Worm (Caenorhabditis elegans) whole organism, early embryonic: ENCODE measurements around the gene K08B12.3.

Experiments
- B0310.2 ChIP-seq: sonication (generic microtip); optimal IDR thresholded peaks from 2 replicates; lab custom pipeline; 2016; ENCODE audit warnings: mild to moderate bottlenecking, missing genetic modification characterization, missing compliant biosample characterization
- F13C5.2 ChIP-seq: sonication (generic microtip); optimal IDR thresholded peaks from 2 replicates; lab custom pipeline; 2017; ENCODE audit warnings: mild to moderate bottlenecking, missing genetic modification characterization, inconsistent platforms, missing compliant biosample characterization
- aly-1 ChIP-seq: sonication (generic microtip); optimal IDR thresholded peaks from 2 replicates; lab custom pipeline; 2016; ENCODE audit warnings: missing genetic modification characterization, missing compliant biosample characterization
- ama-1 ChIP-seq: fragments of 150-350 bp; optimal IDR thresholded peaks from 2 replicates; lab custom pipeline; 2014
- ceh-13 ChIP-seq: fragments of 200-800 bp; sonication (Bioruptor generic); optimal IDR thresholded peaks from 2 replicates; lab custom pipeline; 2018; ENCODE audit warnings: mild to moderate bottlenecking, missing genetic modification characterization, missing compliant biosample characterization
- ceh-36 ChIP-seq: sonication (generic microtip); optimal IDR thresholded peaks from 2 replicates; lab custom pipeline; 2016; ENCODE audit warnings: missing genetic modification characterization, inconsistent platforms, missing compliant biosample characterization
- ets-7 ChIP-seq: sonication (generic microtip); optimal IDR thresholded peaks from 2 replicates; lab custom pipeline; 2016; ENCODE audit warnings: missing genotype, missing genetic modification characterization, missing compliant biosample characterization
- flt-1 ChIP-seq: fragments of 200-800 bp; sonication (Bioruptor generic); IDR thresholded peaks from 2 replicates; pipeline ENCODE4 v1.3.6; 2022; ENCODE audit warnings: missing genetic modification characterization, missing compliant biosample characterization
- hmbx-1 ChIP-seq: sonication (generic microtip); optimal IDR thresholded peaks from 2 replicates; lab custom pipeline; 2016; ENCODE audit warnings: mild to moderate bottlenecking, missing genetic modification characterization, missing compliant biosample characterization
- hmg-4 ChIP-seq: fragments of 200-800 bp; sonication (Bioruptor generic); optimal IDR thresholded peaks from 2 replicates; lab custom pipeline; 2018; ENCODE audit warnings: mild to moderate bottlenecking, missing genetic modification characterization, missing compliant biosample characterization
- hnd-1 ChIP-seq: sonication (generic microtip); optimal IDR thresholded peaks from 2 replicates; lab custom pipeline; 2016; ENCODE audit warnings: missing genetic modification characterization, missing compliant biosample characterization
- pes-1 ChIP-seq: fragments of 200-800 bp; sonication (Bioruptor generic); IDR thresholded peaks from 2 replicates; pipeline ENCODE4 v1.3.6; 2022; ENCODE audit warnings: missing genetic modification reagents, missing genetic modification characterization, missing compliant biosample characterization
- scrt-1 ChIP-seq: fragments of 200-800 bp; sonication (Bioruptor generic); IDR thresholded peaks from 2 replicates; pipeline ENCODE4 v1.3.6; 2022; ENCODE audit warnings: missing genetic modification characterization, missing compliant biosample characterization
- sea-1 ChIP-seq: fragments of 200-800 bp; sonication (Bioruptor generic); conservative IDR thresholded peaks from 2 replicates; pipeline ENCODE4 v1.3.6; 2022; ENCODE audit warnings: missing genetic modification characterization, missing compliant biosample characterization
- tbx-11 ChIP-seq: fragments of 200-800 bp; sonication (Bioruptor generic); IDR thresholded peaks from 2 replicates; pipeline ENCODE4 v1.3.6; 2022; ENCODE audit warnings: missing genetic modification characterization, missing compliant biosample characterization
- tbx-37 ChIP-seq: fragments of 200-800 bp; sonication (Bioruptor generic); conservative IDR thresholded peaks from 2 replicates; pipeline ENCODE4 v1.3.6; 2022; ENCODE audit warnings: missing genetic modification reagents, missing genetic modification characterization, missing compliant biosample characterization
- tra-4 ChIP-seq: sonication (generic microtip); optimal IDR thresholded peaks from 2 replicates; lab custom pipeline; 2017; ENCODE audit warnings: missing genetic modification characterization, missing compliant biosample characterization

The K08B12.3 gene

DNA sequence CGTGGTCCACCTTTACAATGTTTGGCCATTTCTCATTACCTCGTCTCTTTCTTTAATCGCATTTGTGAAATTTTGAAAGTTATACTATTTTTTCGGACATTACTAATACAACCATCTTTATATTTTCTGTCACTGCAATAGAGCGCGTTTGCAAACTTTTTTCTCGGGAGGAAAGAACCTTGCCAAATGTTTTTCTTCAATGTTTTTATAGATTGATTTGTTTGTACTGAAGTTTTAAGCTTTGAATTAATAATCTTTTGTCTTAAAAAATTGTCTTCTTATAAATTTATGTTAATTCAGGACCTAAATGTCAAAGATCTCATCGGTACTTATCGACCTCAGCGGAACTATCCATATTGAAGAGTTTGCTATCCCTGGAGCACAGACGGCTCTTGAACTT is at the start of gene K08B12.3:
Gene K08B12.3, plus strand, starts transcription at position 301 of the 400 bp plus-strand sequence.
- TF ChIP-seq hmg-4 (GFP tag; lab: Kevin White, UChicago) (no peak), flt-1 (GFP tag; lab: Robert Waterston, UW) (no peak), hmbx-1 (tag; lab: Kevin White, UChicago) (no peak), hnd-1 (tag; lab: Kevin White, UChicago) (no peak), aly-1 (no peak), tbx-37 (GFP tag; lab: Robert Waterston, UW) (no peak), ets-7 (tag; lab: Kevin White, UChicago) (no peak), tbx-11 (GFP tag; lab: Robert Waterston, UW) (no peak), tra-4 (no peak)

- TF ChIP-seq tbx-37 (GFP tag; lab: Robert Waterston, UW) (no peak), ets-7 (tag; lab: Kevin White, UChicago) (no peak), hnd-1 (tag; lab: Kevin White, UChicago) (no peak), tbx-11 (GFP tag; lab: Robert Waterston, UW) (no peak), ceh-36 (no peak), B0310.2 (tag; lab: Kevin White, UChicago) (no peak)
These were observed 32.4 kb upstream of the K08B12.3 start, which contains the start of gene ttn-1 for ce11 chrV:6202573-6202972. TSS of gene ttn-1 (minus strand) at chrV:6202632.

DNA sequence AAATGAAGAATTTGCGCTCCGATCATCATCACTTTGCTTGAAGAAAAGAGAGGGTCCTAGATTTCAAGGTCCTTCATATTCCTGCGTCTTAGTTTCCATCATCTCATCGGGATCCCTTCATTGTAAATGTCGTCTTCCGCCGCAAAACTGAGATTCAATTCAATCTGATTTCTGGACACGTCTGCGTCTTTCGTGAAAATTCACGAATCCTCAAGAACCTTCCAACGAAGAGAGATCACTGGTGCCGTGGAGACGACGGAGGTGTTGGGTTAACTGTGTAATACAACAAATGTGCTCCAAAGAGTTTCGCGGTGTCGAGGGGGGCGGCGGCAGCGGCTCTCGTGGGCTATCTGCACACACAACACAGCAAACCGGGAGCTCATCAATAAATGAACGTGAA is 30.9 kb upstream of the K08B12.3 start:
- TF ChIP-seq hmbx-1 (tag; lab: Kevin White, UChicago), result no peak
- TF ChIP-seq ama-1 (lab: Kevin White, UChicago), result no peak
- TF ChIP-seq aly-1, result no peak
- TF ChIP-seq pes-1, result no peak
- no peak for TF ChIP-seq B0310.2 (tag; lab: Kevin White, UChicago)
- no peak for TF ChIP-seq tbx-11 (GFP tag; lab: Robert Waterston, UW)
- TF ChIP-seq tra-4, result no peak
- TF ChIP-seq sea-1 (GFP tag; lab: Robert Waterston, UW), result no peak
- TF ChIP-seq ceh-36, result no peak
- no peak for TF ChIP-seq ceh-13
- TF ChIP-seq ets-7 (tag; lab: Kevin White, UChicago), result no peak
- TF ChIP-seq hnd-1 (tag; lab: Kevin White, UChicago), result no peak
- no peak for TF ChIP-seq F13C5.2 (tag; lab: Kevin White, UChicago)
- TF ChIP-seq tbx-37 (GFP tag; lab: Robert Waterston, UW), result no peak
- TF ChIP-seq scrt-1 (GFP tag; lab: Robert Waterston, UW), result no peak
- no peak for TF ChIP-seq hmg-4 (GFP tag; lab: Kevin White, UChicago)
- TF ChIP-seq flt-1 (GFP tag; lab: Robert Waterston, UW), result no peak

DNA sequence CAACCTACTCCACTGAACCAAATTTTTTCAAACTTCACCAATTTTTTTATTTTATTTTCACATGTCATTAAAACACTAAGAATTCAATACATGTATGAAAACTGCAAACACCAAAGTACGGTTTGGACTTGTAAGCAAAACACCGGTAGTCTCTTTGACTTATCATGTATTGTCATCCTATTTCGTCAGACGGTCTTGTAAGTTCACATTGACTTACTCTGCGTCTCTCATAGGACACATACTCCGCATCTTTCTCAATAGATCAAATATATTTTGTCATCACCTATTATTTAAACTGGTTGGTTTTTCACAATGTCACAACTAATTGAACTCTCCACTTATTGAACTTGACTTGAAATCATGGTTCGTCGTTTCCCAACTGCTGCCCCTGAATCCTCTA is 28.5 kb upstream of the K08B12.3 start, which contains the start of gene W06H8.2:
Gene W06H8.2, plus strand, starts transcription at position 258 of the 400 bp plus-strand sequence.
- no peak for TF ChIP-seq F13C5.2 (tag; lab: Kevin White, UChicago)
- TF ChIP-seq hmbx-1 (tag; lab: Kevin White, UChicago), result no peak
- TF ChIP-seq aly-1, result no peak
- TF ChIP-seq ets-7 (tag; lab: Kevin White, UChicago), result no peak
- no peak for TF ChIP-seq tbx-37 (GFP tag; lab: Robert Waterston, UW)
- TF ChIP-seq B0310.2 (tag; lab: Kevin White, UChicago), result no peak
- TF ChIP-seq tra-4, result no peak
- no peak for TF ChIP-seq scrt-1 (GFP tag; lab: Robert Waterston, UW)
- no peak for TF ChIP-seq ama-1 (lab: Kevin White, UChicago)
- TF ChIP-seq hmg-4 (GFP tag; lab: Kevin White, UChicago), result no peak
- no peak for TF ChIP-seq sea-1 (GFP tag; lab: Robert Waterston, UW)
- TF ChIP-seq ceh-13, result no peak
- no peak for TF ChIP-seq ceh-36
- no peak for TF ChIP-seq pes-1
- TF ChIP-seq flt-1 (GFP tag; lab: Robert Waterston, UW), result no peak
- TF ChIP-seq hnd-1 (tag; lab: Kevin White, UChicago), result no peak
- TF ChIP-seq tbx-11 (GFP tag; lab: Robert Waterston, UW), result no peak

DNA sequence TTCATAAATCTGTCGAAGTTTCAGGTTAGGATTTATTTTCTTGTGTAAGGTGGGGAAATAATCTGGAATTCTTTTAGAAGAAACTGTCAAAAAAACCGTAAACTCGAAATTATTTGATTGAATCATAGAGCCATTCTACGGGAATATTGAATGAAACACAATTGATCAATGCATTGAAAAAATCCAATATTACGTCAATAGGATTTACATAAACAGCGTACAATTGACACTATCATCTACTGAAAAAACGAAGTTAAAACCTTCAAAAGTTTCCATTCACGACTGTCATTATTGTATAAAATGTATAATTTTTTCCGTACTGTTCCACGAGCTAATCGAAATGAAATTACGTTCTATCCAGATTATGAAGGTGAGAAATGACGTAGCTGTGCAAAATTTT is 26.4 kb upstream of the K08B12.3 start, which contains the start of gene rme-1:
Gene rme-1, plus strand, starts transcription at position 301 of the 400 bp plus-strand sequence.
- TF ChIP-seq pes-1 (no peak), ets-7 (tag; lab: Kevin White, UChicago) (no peak), hmg-4 (GFP tag; lab: Kevin White, UChicago) (no peak), flt-1 (GFP tag; lab: Robert Waterston, UW) (no peak), ceh-13 (no peak), hnd-1 (tag; lab: Kevin White, UChicago) (no peak), sea-1 (GFP tag; lab: Robert Waterston, UW) (no peak), B0310.2 (tag; lab: Kevin White, UChicago) (no peak), tbx-37 (GFP tag; lab: Robert Waterston, UW) (no peak), tra-4 (no peak), aly-1 (no peak), ama-1 (lab: Kevin White, UChicago) (no peak), scrt-1 (GFP tag; lab: Robert Waterston, UW) (no peak), ceh-36 (no peak), hmbx-1 (tag; lab: Kevin White, UChicago) (no peak), F13C5.2 (tag; lab: Kevin White, UChicago) (no peak), tbx-11 (GFP tag; lab: Robert Waterston, UW) (no peak)

DNA sequence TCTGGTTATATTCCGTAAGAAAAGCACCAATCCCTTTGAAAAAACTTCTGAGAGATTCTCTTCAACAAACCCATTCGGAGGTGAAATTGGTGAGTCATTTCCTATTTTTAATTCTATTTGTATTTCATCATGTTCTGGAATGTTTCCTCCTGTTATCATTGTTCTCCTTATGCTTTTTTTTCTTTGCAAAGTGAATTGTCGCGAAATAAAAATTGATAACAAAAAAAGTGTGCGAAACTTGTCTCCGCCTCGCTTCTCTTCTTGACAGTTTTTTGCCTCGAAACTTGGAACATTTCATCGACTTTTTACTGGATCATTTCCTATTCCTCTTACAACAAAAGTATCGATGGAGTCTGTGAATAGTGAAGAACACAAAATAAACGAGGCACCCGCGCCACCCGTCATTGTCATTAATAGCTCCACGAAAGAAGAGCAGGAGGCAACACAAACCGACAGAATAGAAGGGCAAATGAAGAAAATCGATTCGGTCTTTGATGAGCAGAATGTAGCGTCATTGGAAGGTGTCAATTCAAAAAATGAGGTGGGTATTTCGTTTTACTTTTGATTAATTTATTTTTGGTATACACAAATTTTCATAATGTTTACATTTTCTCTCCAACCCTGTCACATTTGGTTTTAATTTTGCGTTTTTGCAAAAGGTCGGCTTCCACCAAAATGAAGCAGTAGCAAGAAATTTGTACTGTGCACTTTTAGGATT is 24.9 kb upstream of the K08B12.3 start:
- TF ChIP-seq pes-1, result no peak
- no peak for TF ChIP-seq hnd-1 (tag; lab: Kevin White, UChicago)
- no peak for TF ChIP-seq hmg-4 (GFP tag; lab: Kevin White, UChicago)
- TF ChIP-seq flt-1 (GFP tag; lab: Robert Waterston, UW), result no peak
- no peak for TF ChIP-seq sea-1 (GFP tag; lab: Robert Waterston, UW)
- no peak for TF ChIP-seq ama-1 (lab: Kevin White, UChicago)
- no peak for TF ChIP-seq aly-1
- TF ChIP-seq hmbx-1 (tag; lab: Kevin White, UChicago), result no peak
- no peak for TF ChIP-seq scrt-1 (GFP tag; lab: Robert Waterston, UW)
- TF ChIP-seq B0310.2 (tag; lab: Kevin White, UChicago), result no peak
- no peak for TF ChIP-seq ceh-36
- no peak for TF ChIP-seq ets-7 (tag; lab: Kevin White, UChicago)
- no peak for TF ChIP-seq ceh-13
- TF ChIP-seq F13C5.2 (tag; lab: Kevin White, UChicago), result no peak
- TF ChIP-seq tbx-37 (GFP tag; lab: Robert Waterston, UW), result no peak
- TF ChIP-seq tbx-11 (GFP tag; lab: Robert Waterston, UW), result no peak
- no peak for TF ChIP-seq tra-4
